Worm (Caenorhabditis elegans) whole organism, L4 larva: ENCODE results near the gene F07C6.3.

Source experiments
- R02D3.7 ChIP-seq: fragments of 150-350 bp; sonication (generic microtip); optimal IDR thresholded peaks from 3 replicates; lab custom pipeline; 2014; ENCODE audit warnings: missing biosample characterization, missing genetic modification characterization
- ZK337.2 ChIP-seq: fragments of 200-800 bp; sonication (Bioruptor generic); IDR thresholded peaks from 2 replicates; pipeline ENCODE4 v1.3.6; 2022; ENCODE audit warnings: missing genetic modification reagents, missing genetic modification characterization, missing compliant biosample characterization
- ama-1 ChIP-seq: fragments of 150-350 bp; optimal IDR thresholded peaks from 2 replicates; lab custom pipeline; 2014; ENCODE audit warnings: inconsistent platforms, mixed read lengths
- ceh-20 ChIP-seq: fragments of 200-800 bp; sonication (Bioruptor generic); IDR thresholded peaks from 2 replicates; pipeline ENCODE4 v1.3.6; 2022; ENCODE audit warnings: missing genetic modification reagents, missing genetic modification characterization, missing compliant biosample characterization
- ceh-44 ChIP-seq: fragments of 200-800 bp; sonication (Bioruptor generic); IDR thresholded peaks from 2 replicates; pipeline ENCODE4 v1.3.6; 2022; ENCODE audit warnings: missing genetic modification reagents, missing genetic modification characterization, missing compliant biosample characterization
- ceh-82 ChIP-seq: sonication (generic microtip); optimal IDR thresholded peaks from 2 replicates; lab custom pipeline; 2017; ENCODE audit warnings: missing biosample characterization, missing genetic modification characterization
- hmg-1.1 ChIP-seq: fragments of 200-800 bp; sonication (Bioruptor generic); IDR thresholded peaks from 2 replicates; pipeline ENCODE4 v1.3.6; 2022; ENCODE audit warnings: missing genetic modification reagents, missing genetic modification characterization, missing compliant biosample characterization
- lin-13 ChIP-seq: fragments of 150-350 bp; optimal IDR thresholded peaks from 2 replicates; lab custom pipeline; 2014; ENCODE audit warnings: missing biosample characterization, missing genetic modification reagents, missing genetic modification characterization
- mep-1 ChIP-seq: fragments of 150-350 bp; sonication (generic microtip); optimal IDR thresholded peaks from 3 replicates; lab custom pipeline; 2014; ENCODE audit warnings: missing biosample characterization, missing genetic modification characterization
- unc-130 ChIP-seq: sonication (generic microtip); optimal IDR thresholded peaks from 2 replicates; lab custom pipeline; 2016; ENCODE audit warnings: missing genetic modification reagents, missing genetic modification characterization, missing compliant biosample characterization
- zfp-2 ChIP-seq: sonication (generic microtip); optimal IDR thresholded peaks from 2 replicates; lab custom pipeline; 2016; ENCODE audit warnings: mild to moderate bottlenecking, missing genetic modification characterization, missing compliant biosample characterization

F07C6.3 gene

ce11 chrIV:12836208-12836607 is 47.2 kb downstream of the F07C6.3 start, which contains the start of gene M02B1.3:
Gene M02B1.3, plus strand, starts transcription at chrIV:12836508.
- TF ChIP-seq zfp-2 (tag; lab: Kevin White, UChicago) (no peak), hmg-1.1 (GFP tag; lab: Robert Waterston, UW) (peak; percentile 33; the same call in 1 of the 2 replicates), ceh-20 (GFP tag; lab: Robert Waterston, UW) (peak; percentile 60; the same call in 1 of the 2 replicates), R02D3.7 (tag; lab: Kevin White, UChicago) (no peak), unc-130 (GFP tag; lab: Kevin White, UChicago) (no peak), ceh-44 (GFP tag; lab: Robert Waterston, UW) (no peak), ceh-82 (tag; lab: Kevin White, UChicago) (no peak), mep-1 (tag; lab: Kevin White, UChicago) (peak; percentile 8), ZK337.2 (GFP tag; lab: Robert Waterston, UW) (0 out of 2 replicates have a peak, but pooled peaks have one; percentile 27), lin-13 (GFP tag; lab: Kevin White, UChicago) (no peak), ama-1 (lab: Kevin White, UChicago) (no peak)
- TF ChIP-seq, all 104 proteins: peak for 4
